Fruit fly (Drosophila melanogaster): ENCODE results near the gene CG13078.

dm6 chr2L:19606318-19606717 is 42.6 kb downstream of the CG13078 start, which contains the start of gene CG46244:
- TF ChIP-seq eyg (GFP tag; optimal IDR thresholded peaks at IDR 0.05): no peak
- TF ChIP-seq CG1832 (GFP tag; optimal IDR thresholded peaks at IDR 0.05): no peak
- no peak for TF ChIP-seq Myb (GFP tag; optimal IDR thresholded peaks at IDR 0.05)
- TF ChIP-seq CG12744 (GFP tag; optimal IDR thresholded peaks at IDR 0.05): no peak
- TF ChIP-seq MESR4 (GFP tag; optimal IDR thresholded peaks at IDR 0.05): no peak
- no peak for TF ChIP-seq ems (GFP tag; optimal IDR thresholded peaks at IDR 0.05)
- no peak for TF ChIP-seq crc (GFP tag; optimal IDR thresholded peaks at IDR 0.05)
- TF ChIP-seq ind (GFP tag; optimal IDR thresholded peaks at IDR 0.05): no peak
- TF ChIP-seq Blimp-1 (GFP tag; optimal IDR thresholded peaks at IDR 0.05): no peak
- no peak for TF ChIP-seq Hr39 (optimal IDR thresholded peaks at IDR 0.05)
